Worm (Caenorhabditis elegans) whole organism, early embryonic: ENCODE data around the gene T10D4.11.

Source experiments
- aly-1 ChIP-seq: sonication (generic microtip); optimal IDR thresholded peaks from 2 replicates; lab custom pipeline; 2016; ENCODE audit warnings: missing genetic modification characterization, missing compliant biosample characterization
- ama-1 ChIP-seq: fragments of 150-350 bp; optimal IDR thresholded peaks from 2 replicates; lab custom pipeline; 2014
- ceh-13 ChIP-seq: fragments of 200-800 bp; sonication (Bioruptor generic); optimal IDR thresholded peaks from 2 replicates; lab custom pipeline; 2018; ENCODE audit warnings: mild to moderate bottlenecking, missing genetic modification characterization, missing compliant biosample characterization
- ceh-36 ChIP-seq: sonication (generic microtip); optimal IDR thresholded peaks from 2 replicates; lab custom pipeline; 2016; ENCODE audit warnings: missing genetic modification characterization, inconsistent platforms, missing compliant biosample characterization
- scrt-1 ChIP-seq: fragments of 200-800 bp; sonication (Bioruptor generic); IDR thresholded peaks from 2 replicates; pipeline ENCODE4 v1.3.6; 2022; ENCODE audit warnings: missing genetic modification characterization, missing compliant biosample characterization

DNA sequence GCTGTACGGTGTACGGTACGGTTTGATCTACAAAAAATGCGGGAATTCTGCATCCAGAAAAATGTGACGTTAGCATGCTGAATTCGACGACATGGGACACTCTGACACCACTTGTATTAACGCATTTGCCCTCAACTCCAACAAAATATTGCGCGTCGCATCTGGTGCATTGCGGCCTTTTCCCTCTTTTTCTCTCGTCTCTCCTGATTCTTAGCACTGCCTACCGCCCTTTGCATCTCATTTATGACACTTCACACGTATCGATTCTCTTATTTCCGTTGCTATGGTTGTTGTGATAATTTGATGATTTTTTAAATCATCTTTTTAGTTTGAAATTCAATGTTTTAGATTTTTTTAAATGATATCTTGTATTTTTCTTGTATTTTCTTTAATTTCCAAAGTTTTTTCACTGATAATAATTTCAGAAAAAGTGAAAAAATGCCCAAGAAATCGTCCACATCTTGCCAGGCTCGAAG is 30.5 kb downstream of the T10D4.11 start, which contains the start of gene T10D4.6:
- TF ChIP-seq ama-1 (lab: Kevin White, UChicago) (no peak), ceh-13 (GFP tag; lab: Kevin White, UChicago) (no peak), ceh-36 (tag; lab: Kevin White, UChicago) (no peak), aly-1 (tag; lab: Kevin White, UChicago) (no peak), scrt-1 (GFP tag; lab: Robert Waterston, UW) (no peak)
